Fruit fly (Drosophila melanogaster) whole organism, embryonic: ENCODE results near the gene Pstk.
A peak's percentile ranks its signal among the peaks of the same experiment; 100 is the strongest.

Source experiments
- ATbp ChIP-seq: fragments of 200-800 bp; sonication (Bioruptor generic); optimal IDR thresholded peaks from 2 replicates; lab custom pipeline; 2017; ENCODE audit warnings: missing biosample characterization, mild to moderate bottlenecking, missing genetic modification characterization, missing genetic modification reagents
- Asciz ChIP-seq: fragments of 200-800 bp; sonication (Bioruptor generic); optimal IDR thresholded peaks from 2 replicates; lab custom pipeline; 2017; ENCODE audit warnings: missing biosample characterization, mild to moderate bottlenecking, missing genetic modification characterization, missing genetic modification reagents
- C15 ChIP-seq: fragments of 200-800 bp; sonication (Bioruptor generic); IDR thresholded peaks from 3 replicates; pipeline ENCODE4 v1.3.6; 2022; ENCODE audit warnings: missing biosample characterization, missing genetic modification characterization
- CG10543 ChIP-seq: fragments of 200-800 bp; sonication (Bioruptor generic); optimal IDR thresholded peaks from 3 replicates; lab custom pipeline; 2017; ENCODE audit warnings: missing biosample characterization, mild to moderate bottlenecking, missing genetic modification characterization, moderate library complexity
- CG12155 ChIP-seq: fragments of 200-800 bp; sonication (Bioruptor generic); optimal IDR thresholded peaks from 3 replicates; lab custom pipeline; 2016; ENCODE audit warnings: missing biosample characterization, missing genetic modification characterization
- CG1529 ChIP-seq: fragments of 200-800 bp; sonication (Bioruptor generic); optimal IDR thresholded peaks from 3 replicates; lab custom pipeline; 2018; ENCODE audit warnings: missing biosample characterization, missing genetic modification characterization
- CG15696 ChIP-seq: fragments of 200-800 bp; sonication (Bioruptor generic); optimal IDR thresholded peaks from 2 replicates; lab custom pipeline; 2019; ENCODE audit warnings: missing biosample characterization, mild to moderate bottlenecking, missing genetic modification characterization, moderate library complexity
- CG1602 ChIP-seq: fragments of 200-800 bp; sonication (Bioruptor generic); optimal IDR thresholded peaks from 3 replicates; lab custom pipeline; 2016; ENCODE audit warnings: missing biosample characterization, missing genetic modification characterization
- CG17186 ChIP-seq: fragments of 200-800 bp; sonication (Bioruptor generic); optimal IDR thresholded peaks from 3 replicates; lab custom pipeline; 2017; ENCODE audit warnings: missing biosample characterization, missing genetic modification reagents, missing genetic modification characterization
- CG18599 ChIP-seq: fragments of 200-800 bp; sonication (Bioruptor generic); optimal IDR thresholded peaks from 3 replicates; lab custom pipeline; 2017; ENCODE audit warnings: missing biosample characterization, missing genetic modification characterization, mild to moderate bottlenecking, moderate library complexity, missing genetic modification reagents
- CG33557 ChIP-seq: fragments of 200-800 bp; sonication (Bioruptor generic); optimal IDR thresholded peaks from 2 replicates; lab custom pipeline; 2019; ENCODE audit warnings: missing biosample characterization, mild to moderate bottlenecking, missing genetic modification characterization, moderate library complexity
- CG3726 ChIP-seq: fragments of 200-800 bp; sonication (Bioruptor generic); IDR thresholded peaks from 3 replicates; pipeline ENCODE4, ENCODE4 v1.3.6; 2022; ENCODE audit warnings: missing biosample characterization, missing genetic modification characterization
- CG3838 ChIP-seq: fragments of 200-800 bp; sonication (Bioruptor generic); optimal IDR thresholded peaks from 3 replicates; lab custom pipeline; 2016; ENCODE audit warnings: missing biosample characterization, missing genetic modification characterization
- CG4328 ChIP-seq: fragments of 200-800 bp; sonication (Bioruptor generic); optimal IDR thresholded peaks from 3 replicates; lab custom pipeline; 2017; ENCODE audit warnings: missing biosample characterization, missing genetic modification reagents, missing genetic modification characterization
- CG4730 ChIP-seq: fragments of 200-800 bp; sonication (Bioruptor generic); IDR thresholded peaks from 2 replicates; pipeline ENCODE4 v1.3.6; 2022; ENCODE audit warnings: missing biosample characterization, missing genetic modification characterization
- CG5245 ChIP-seq: fragments of 200-800 bp; sonication (Bioruptor generic); optimal IDR thresholded peaks from 3 replicates; lab custom pipeline; 2016; ENCODE audit warnings: missing biosample characterization, missing genetic modification characterization
- CG8924 ChIP-seq: fragments of 200-800 bp; optimal IDR thresholded peaks from 3 replicates; lab custom pipeline; 2019; ENCODE audit warnings: missing biosample characterization, mild to moderate bottlenecking, missing genetic modification characterization, moderate library complexity
- Dip2 ChIP-seq: fragments of 200-800 bp; sonication (Bioruptor generic); IDR thresholded peaks from 2 replicates; pipeline ENCODE4 v1.3.6; 2022; ENCODE audit warnings: missing biosample characterization, missing genetic modification characterization
- Dp ChIP-seq: fragments of 200-800 bp; sonication (Bioruptor generic); optimal IDR thresholded peaks from 2 replicates; lab custom pipeline; 2018; ENCODE audit warnings: missing biosample characterization, mild to moderate bottlenecking, missing genetic modification characterization, moderate library complexity
- Hmx ChIP-seq: fragments of 200-800 bp; sonication (Bioruptor generic); optimal IDR thresholded peaks from 2 replicates; lab custom pipeline; 2016; ENCODE audit warnings: missing biosample characterization, missing genetic modification characterization
- Hr39 ChIP-seq: fragments of >200 bp; optimal IDR thresholded peaks from 2 replicates; lab custom pipeline; 2017
- Jarid2 ChIP-seq: fragments of 200-800 bp; sonication (Bioruptor generic); optimal IDR thresholded peaks from 3 replicates; lab custom pipeline; 2017; ENCODE audit warnings: mild to moderate bottlenecking, missing biosample characterization, missing genetic modification reagents, missing genetic modification characterization
- Kr ChIP-seq: fragments of 200-800 bp; sonication (Bioruptor generic); optimal IDR thresholded peaks from 2 replicates; lab custom pipeline; 2017; ENCODE audit warnings: missing biosample characterization, mild to moderate bottlenecking, missing genetic modification characterization
- Mad ChIP-seq: fragments of 200-800 bp; sonication (Bioruptor generic); optimal IDR thresholded peaks from 2 replicates; lab custom pipeline; 2016; ENCODE audit warnings: missing biosample characterization, missing genetic modification characterization
- Sin3A ChIP-seq: fragments of >200 bp; optimal IDR thresholded peaks from 2 replicates; lab custom pipeline; 2018
- Sry-δ ChIP-seq: fragments of 200-800 bp; sonication (Bioruptor generic); optimal IDR thresholded peaks from 2 replicates; lab custom pipeline; 2016; ENCODE audit warnings: missing biosample characterization, missing genetic modification characterization
- TFAM ChIP-seq: fragments of 200-800 bp; sonication (Bioruptor generic); optimal IDR thresholded peaks from 2 replicates; lab custom pipeline; 2017; ENCODE audit warnings: missing biosample characterization, missing genetic modification characterization, inconsistent platforms
- Taf1 ChIP-seq: fragments of 200-800 bp; sonication (Bioruptor generic); IDR thresholded peaks from 2 replicates; pipeline ENCODE4 v1.3.6; 2022; ENCODE audit warnings: missing biosample characterization, missing genetic modification characterization
- YL-1 ChIP-seq: fragments of 200-800 bp; sonication (Bioruptor generic); optimal IDR thresholded peaks from 3 replicates; lab custom pipeline; 2017; ENCODE audit warnings: missing biosample characterization, mild to moderate bottlenecking, missing genetic modification characterization
- amos ChIP-seq: fragments of 200-800 bp; sonication (Bioruptor generic); IDR thresholded peaks from 2 replicates; pipeline ENCODE4 v1.3.6; 2022; ENCODE audit warnings: missing biosample characterization, missing genetic modification characterization; ENCODE audit not compliant: partially characterized antibody
- corto ChIP-seq: fragments of 200-800 bp; sonication (Bioruptor generic); optimal IDR thresholded peaks from 2 replicates; lab custom pipeline; 2016; ENCODE audit warnings: missing biosample characterization, mild to moderate bottlenecking, missing genetic modification characterization, moderate library complexity
- danr ChIP-seq: fragments of 200-800 bp; sonication (Bioruptor generic); IDR thresholded peaks from 2 replicates; pipeline ENCODE4 v1.3.6; 2022; ENCODE audit warnings: missing biosample characterization, missing genetic modification characterization
- disco-r ChIP-seq: fragments of 200-800 bp; sonication (Bioruptor generic); optimal IDR thresholded peaks from 2 replicates; lab custom pipeline; 2016; ENCODE audit warnings: missing biosample characterization, missing genetic modification characterization
- dm ChIP-seq: fragments of 200-800 bp; sonication (Bioruptor generic); optimal IDR thresholded peaks from 3 replicates; lab custom pipeline; 2016; ENCODE audit warnings: missing biosample characterization, missing genetic modification characterization
- esg ChIP-seq: fragments of 200-800 bp; sonication (Bioruptor generic); conservative IDR thresholded peaks from 2 replicates; pipeline ENCODE4 v1.3.6; 2022; ENCODE audit warnings: missing biosample characterization, missing genetic modification characterization
- fd96Cb ChIP-seq: fragments of 200-800 bp; sonication (Bioruptor generic); optimal IDR thresholded peaks from 2 replicates; lab custom pipeline; 2018; ENCODE audit warnings: missing biosample characterization, mild to moderate bottlenecking, missing genetic modification characterization, moderate library complexity
- kay ChIP-seq: fragments of 200-800 bp; sonication (Bioruptor generic); optimal IDR thresholded peaks from 2 replicates; lab custom pipeline; 2016; ENCODE audit warnings: missing biosample characterization, missing genetic modification characterization
- kni ChIP-seq: fragments of 200-800 bp; sonication (Bioruptor generic); optimal IDR thresholded peaks from 3 replicates; lab custom pipeline; 2017; ENCODE audit warnings: mild to moderate bottlenecking, missing biosample characterization, missing genetic modification reagents, missing genetic modification characterization
- lilli ChIP-seq: fragments of 200-800 bp; sonication (Bioruptor generic); optimal IDR thresholded peaks from 3 replicates; lab custom pipeline; 2016; ENCODE audit warnings: missing biosample characterization, missing genetic modification characterization
- mirr ChIP-seq: fragments of 200-800 bp; sonication (Bioruptor generic); optimal IDR thresholded peaks from 3 replicates; lab custom pipeline; 2018; ENCODE audit warnings: missing biosample characterization, mild to moderate bottlenecking, missing genetic modification characterization
- nmo ChIP-seq: fragments of 200-800 bp; sonication (Bioruptor generic); optimal IDR thresholded peaks from 2 replicates; lab custom pipeline; 2018; ENCODE audit warnings: missing biosample characterization, mild to moderate bottlenecking, missing genetic modification characterization, moderate library complexity
- pros ChIP-seq: fragments of 200-800 bp; sonication (Bioruptor generic); optimal IDR thresholded peaks from 3 replicates; lab custom pipeline; 2019; ENCODE audit warnings: missing biosample characterization, mild to moderate bottlenecking, missing genetic modification characterization, moderate library complexity
- repo ChIP-seq: fragments of 200-800 bp; sonication (Bioruptor generic); optimal IDR thresholded peaks from 2 replicates; lab custom pipeline; 2016; ENCODE audit warnings: missing biosample characterization, missing genetic modification characterization
- rib ChIP-seq: fragments of 200-800 bp; sonication (Bioruptor generic); IDR thresholded peaks from 2 replicates; pipeline ENCODE4 v1.3.6; 2022; ENCODE audit warnings: missing biosample characterization, missing genetic modification characterization
- sc ChIP-seq, 3 experiments: fragments of >200 bp in 2 of 3; fragments of 200-800 bp in 1 of 3; sonication (Bioruptor generic) in 1 of 3; optimal IDR thresholded peaks; 2 replicates in 2 of 3; 3 replicates in 1 of 3; lab custom pipeline; 2017; ENCODE audit warnings: mild to moderate bottlenecking in 1 of 3, missing biosample characterization in 1 of 3, missing genetic modification characterization in 1 of 3, missing genetic modification reagents in 1 of 3
- sd ChIP-seq: fragments of 200-800 bp; sonication (Bioruptor generic); optimal IDR thresholded peaks from 3 replicates; lab custom pipeline; 2018; ENCODE audit warnings: missing biosample characterization, mild to moderate bottlenecking, missing genetic modification characterization, moderate library complexity
- seq ChIP-seq: fragments of 200-800 bp; sonication (Bioruptor generic); IDR thresholded peaks from 2 replicates; pipeline ENCODE4 v1.3.6; 2022; ENCODE audit warnings: missing biosample characterization, missing genetic modification characterization
- slou ChIP-seq: fragments of 200-800 bp; sonication (Bioruptor generic); optimal IDR thresholded peaks from 3 replicates; lab custom pipeline; 2016; ENCODE audit warnings: missing biosample characterization, missing genetic modification characterization
- stwl ChIP-seq: fragments of 200-800 bp; sonication (Bioruptor generic); optimal IDR thresholded peaks from 3 replicates; lab custom pipeline; 2018; ENCODE audit warnings: missing biosample characterization, mild to moderate bottlenecking, missing genetic modification characterization, moderate library complexity
- trem ChIP-seq: fragments of 200-800 bp; optimal IDR thresholded peaks from 3 replicates; lab custom pipeline; 2019; ENCODE audit warnings: missing biosample characterization, mild to moderate bottlenecking, missing genetic modification characterization, moderate library complexity
- unc-4 ChIP-seq: fragments of 200-800 bp; sonication (Bioruptor generic); IDR thresholded peaks from 2 replicates; pipeline ENCODE4 v1.3.6; 2022; ENCODE audit warnings: missing biosample characterization, missing genetic modification characterization; ENCODE audit not compliant: partially characterized antibody
- zfh2 ChIP-seq: fragments of 200-800 bp; sonication (Bioruptor generic); optimal IDR thresholded peaks from 2 replicates; lab custom pipeline; 2016; ENCODE audit warnings: missing biosample characterization, missing genetic modification characterization

Pstk gene

DNA sequence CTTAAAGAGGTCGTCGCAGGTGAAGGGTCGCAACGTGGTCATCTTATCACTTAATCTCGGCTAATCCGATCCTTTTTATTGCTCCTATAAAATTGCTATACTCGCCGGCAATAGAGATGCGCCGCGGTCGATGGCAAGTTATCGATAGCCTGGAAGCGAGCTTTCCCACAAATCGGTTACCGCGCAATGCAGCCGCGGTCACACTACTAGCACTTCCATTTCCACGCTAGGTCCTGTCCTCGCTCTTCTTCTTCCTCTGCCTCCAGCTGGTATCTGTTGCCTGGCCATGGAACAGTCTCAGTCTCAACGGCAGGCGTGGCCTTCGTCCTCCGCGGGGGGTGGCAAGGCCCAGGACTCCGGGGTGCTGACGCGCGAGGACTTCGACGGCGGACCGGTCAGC is 4.6 kb upstream of the Pstk start, which contains the start of the genes Naa20A and MKP-4 (continued):
- TF ChIP-seq dm (GFP tag; lab: Kevin White, UChicago) (peak; percentile 40), CG1602 (GFP tag; lab: Kevin White, UChicago) (no peak), CG3726 (no peak), rib (GFP tag; lab: Robert Waterston, UW) (no peak), corto (GFP tag; lab: Kevin White, UChicago) (no peak), nmo (GFP tag; lab: Kevin White, UChicago) (peak; percentile 12), lilli (GFP tag; lab: Kevin White, UChicago) (no peak), fd96Cb (tag; lab: Kevin White, UChicago) (no peak), CG4730 (GFP tag; lab: Robert Waterston, UW) (no peak), mirr (GFP tag; lab: Kevin White, UChicago) (no peak), CG1529 (GFP tag; lab: Kevin White, UChicago) (no peak), CG15696 (tag; lab: Kevin White, UChicago) (no peak), Hr39 (lab: Kevin White, UChicago) (no peak), CG17186 (GFP tag; lab: Kevin White, UChicago) (peak; percentile 75), Sin3A (lab: Kevin White, UChicago) (no peak), CG8924 (tag; lab: Kevin White, UChicago) (no peak), sc (optimal IDR thresholded peaks at IDR 0.05; lab: Kevin White, UChicago) (no peak), sc (GFP tag; optimal IDR thresholded peaks at IDR 0.05; lab: Kevin White, UChicago) (no peak), C15 (no peak), kay (no peak), CG18599 (GFP tag; lab: Kevin White, UChicago) (no peak), CG3838 (no peak), seq (GFP tag; lab: Robert Waterston, UW) (no peak), ATbp (GFP tag; lab: Kevin White, UChicago) (no peak), stwl (tag; lab: Kevin White, UChicago) (peak; percentile 48), Jarid2 (GFP tag; lab: Kevin White, UChicago) (no peak), danr (no peak), Dip2 (GFP tag; lab: Robert Waterston, UW) (no peak), kni (GFP tag; lab: Kevin White, UChicago) (no peak), CG5245 (GFP tag; lab: Kevin White, UChicago) (no peak), Dp (GFP tag; lab: Kevin White, UChicago) (peak; percentile 49), CG33557 (GFP tag; lab: Kevin White, UChicago) (no peak), amos (peak; percentile 81), trem (tag; lab: Kevin White, UChicago) (peak; percentile 26), CG12155 (GFP tag; lab: Kevin White, UChicago) (no peak), slou (no peak), Kr (GFP tag; lab: Kevin White, UChicago) (no peak), Hmx (GFP tag; lab: Kevin White, UChicago) (no peak), repo (no peak), TFAM (GFP tag; lab: Kevin White, UChicago) (no peak), Asciz (no peak), Mad (GFP tag; lab: Kevin White, UChicago) (no peak), sd (tag; lab: Kevin White, UChicago) (no peak), esg (GFP tag; lab: Robert Waterston, UW) (no peak), CG4328 (no peak), CG10543 (GFP tag; lab: Kevin White, UChicago) (no peak), Sry-δ (peak; percentile 91), YL-1 (GFP tag; lab: Kevin White, UChicago) (peak; percentile 31), disco-r (GFP tag; lab: Kevin White, UChicago) (no peak), Taf1 (GFP tag; lab: Robert Waterston, UW) (no peak), pros (GFP tag; lab: Kevin White, UChicago) (no peak), zfh2 (no peak), unc-4 (GFP tag; lab: Robert Waterston, UW) (peak; percentile 76)
